Worm (Caenorhabditis elegans) whole organism, L4 larva: Measurements from ENCODE around the gene C25D7.9.

Experiments used
- F37D6.2 ChIP-seq: sonication (generic microtip); optimal IDR thresholded peaks from 2 replicates; lab custom pipeline; 2016; ENCODE audit warnings: mild to moderate bottlenecking, missing genetic modification characterization, missing compliant biosample characterization
- F49E8.2 ChIP-seq: sonication (generic microtip); optimal IDR thresholded peaks from 2 replicates; lab custom pipeline; 2016; ENCODE audit warnings: missing compliant biosample characterization, mild to moderate bottlenecking, missing genetic modification characterization, borderline replicate concordance
- T20F7.1 ChIP-seq: fragments of 200-800 bp; sonication (Bioruptor generic); optimal IDR thresholded peaks from 2 replicates; lab custom pipeline; 2018; ENCODE audit warnings: mild to moderate bottlenecking, missing genetic modification characterization, missing compliant biosample characterization
- Y5F2A.4 ChIP-seq: fragments of 200-800 bp; sonication (Bioruptor generic); optimal IDR thresholded peaks from 2 replicates; lab custom pipeline; 2018; ENCODE audit warnings: mild to moderate bottlenecking, missing genetic modification characterization, missing compliant biosample characterization
- ZK337.2 ChIP-seq: fragments of 200-800 bp; sonication (Bioruptor generic); IDR thresholded peaks from 2 replicates; pipeline ENCODE4 v1.3.6; 2022; ENCODE audit warnings: missing genetic modification reagents, missing genetic modification characterization, missing compliant biosample characterization
- aha-1 ChIP-seq: fragments of 150-350 bp; peaks from one replicate; lab custom pipeline; 2014; ENCODE audit warnings: missing biosample characterization, missing genetic modification characterization
- attf-4 ChIP-seq: sonication (generic microtip); optimal IDR thresholded peaks from 3 replicates; lab custom pipeline; 2017; ENCODE audit warnings: missing biosample characterization, missing genetic modification characterization
- ceh-28 ChIP-seq: fragments of 150-350 bp; optimal IDR thresholded peaks from 2 replicates; lab custom pipeline; 2014; ENCODE audit warnings: missing biosample characterization, missing genetic modification reagents, missing genetic modification characterization
- daf-16 ChIP-seq, 3 experiments: sonication (generic microtip); optimal IDR thresholded peaks; 2 replicates each; lab custom pipeline; 2016 to 2017; ENCODE audit warnings: missing genetic modification characterization in 3 of 3, missing genetic modification reagents in 3 of 3, mild to moderate bottlenecking in 2 of 3, missing compliant biosample characterization in 2 of 3, missing biosample characterization in 1 of 3, moderate library complexity in 1 of 3
- daf-8 ChIP-seq: fragments of 200-800 bp; sonication (Bioruptor generic); IDR thresholded peaks from 2 replicates; pipeline ENCODE4 v1.3.6; 2022; ENCODE audit warnings: missing genetic modification characterization, missing compliant biosample characterization
- dmd-6 ChIP-seq: fragments of 200-800 bp; sonication (Bioruptor generic); IDR thresholded peaks from 2 replicates; pipeline ENCODE4 v1.3.6; 2022; ENCODE audit warnings: missing genetic modification reagents, missing genetic modification characterization, missing compliant biosample characterization
- dmd-9 ChIP-seq: fragments of 200-800 bp; sonication (Bioruptor generic); IDR thresholded peaks from 2 replicates; pipeline ENCODE4 v1.3.6; 2022; ENCODE audit warnings: missing genetic modification reagents, missing genetic modification characterization, missing compliant biosample characterization
- dpl-1 ChIP-seq: fragments of 150-350 bp; optimal IDR thresholded peaks from 2 replicates; lab custom pipeline; 2014; ENCODE audit warnings: missing biosample characterization, missing genetic modification reagents, missing genetic modification characterization
- duxl-1 ChIP-seq: sonication (generic microtip); optimal IDR thresholded peaks from 2 replicates; lab custom pipeline; 2016; ENCODE audit warnings: mild to moderate bottlenecking, missing genetic modification characterization, moderate library complexity, missing compliant biosample characterization; ENCODE audit not compliant: poor library complexity
- dve-1 ChIP-seq: sonication (generic microtip); optimal IDR thresholded peaks from 2 replicates; lab custom pipeline; 2017; ENCODE audit warnings: antibody characterized with exemption, mild to moderate bottlenecking, missing genetic modification characterization, missing compliant biosample characterization; ENCODE audit not compliant: insufficient read depth
- egl-43 ChIP-seq: fragments of 200-800 bp; sonication (Bioruptor generic); IDR thresholded peaks from 2 replicates; pipeline ENCODE4 v1.3.6; 2022; ENCODE audit warnings: missing genetic modification reagents, missing genetic modification characterization, missing compliant biosample characterization
- hif-1 ChIP-seq, 2 experiments: sonication (generic microtip); optimal IDR thresholded peaks; 2 replicates each; lab custom pipeline; 2016 to 2017; ENCODE audit warnings: missing compliant biosample characterization in 2 of 2, missing genetic modification characterization in 2 of 2, missing genetic modification reagents in 2 of 2, missing genotype in 2 of 2, mild to moderate bottlenecking in 1 of 2
- hlh-11 ChIP-seq: fragments of 200-800 bp; sonication (Bioruptor generic); optimal IDR thresholded peaks from 2 replicates; lab custom pipeline; 2018; ENCODE audit warnings: mild to moderate bottlenecking, missing genetic modification characterization, missing compliant biosample characterization
- hlh-30 ChIP-seq: sonication (generic microtip); optimal IDR thresholded peaks from 2 replicates; lab custom pipeline; 2017; ENCODE audit warnings: antibody characterized with exemption, mild to moderate bottlenecking, missing genetic modification characterization, missing compliant biosample characterization; ENCODE audit not compliant: insufficient read depth
- jun-1 ChIP-seq: fragments of 150-350 bp; optimal IDR thresholded peaks from 2 replicates; lab custom pipeline; 2014; ENCODE audit warnings: missing biosample characterization, missing genetic modification reagents, missing genetic modification characterization
- lim-7 ChIP-seq: fragments of 200-800 bp; sonication (Bioruptor generic); IDR thresholded peaks from 2 replicates; pipeline ENCODE4 v1.3.6; 2022; ENCODE audit warnings: missing genetic modification characterization, missing compliant biosample characterization
- lin-1 ChIP-seq: fragments of 200-800 bp; sonication (Bioruptor generic); IDR thresholded peaks from 2 replicates; pipeline ENCODE4 v1.3.6; 2022; ENCODE audit warnings: missing genetic modification reagents, missing genetic modification characterization, missing compliant biosample characterization
- lin-13 ChIP-seq: fragments of 150-350 bp; optimal IDR thresholded peaks from 2 replicates; lab custom pipeline; 2014; ENCODE audit warnings: missing biosample characterization, missing genetic modification reagents, missing genetic modification characterization
- lin-38 ChIP-seq: fragments of 200-800 bp; sonication (Bioruptor generic); IDR thresholded peaks from 2 replicates; pipeline ENCODE4 v1.3.6; 2022; ENCODE audit warnings: missing genetic modification reagents, missing genetic modification characterization, missing compliant biosample characterization
- lin-39 ChIP-seq: fragments of 150-350 bp; optimal IDR thresholded peaks from 2 replicates; lab custom pipeline; 2014; ENCODE audit warnings: missing biosample characterization, missing genetic modification reagents, missing genetic modification characterization
- lsy-2 ChIP-seq, 2 experiments: fragments of 150-350 bp in 1 of 2; sonication (generic microtip) in 1 of 2; optimal IDR thresholded peaks; 2 replicates each; lab custom pipeline; 2014 to 2017; ENCODE audit warnings: missing biosample characterization in 2 of 2, missing genetic modification characterization in 2 of 2
- madf-5 ChIP-seq, 2 experiments: fragments of 200-800 bp; sonication (Bioruptor generic); IDR thresholded peaks; 2 replicates each; pipeline ENCODE4 v1.3.6; 2022; ENCODE audit warnings: missing compliant biosample characterization in 2 of 2, missing genetic modification characterization in 2 of 2
- madf-9 ChIP-seq: fragments of 200-800 bp; sonication (Bioruptor generic); conservative IDR thresholded peaks from 2 replicates; pipeline ENCODE4 v1.3.6; 2022; ENCODE audit warnings: missing genetic modification reagents, missing genetic modification characterization, missing compliant biosample characterization
- mep-1 ChIP-seq: fragments of 150-350 bp; sonication (generic microtip); optimal IDR thresholded peaks from 3 replicates; lab custom pipeline; 2014; ENCODE audit warnings: missing biosample characterization, missing genetic modification characterization
- mes-2 ChIP-seq: sonication (generic microtip); optimal IDR thresholded peaks from 2 replicates; lab custom pipeline; 2016; ENCODE audit warnings: missing genotype, mild to moderate bottlenecking, missing genetic modification characterization, missing compliant biosample characterization; ENCODE audit not compliant: poor library complexity, severe bottlenecking
- nhr-102 ChIP-seq: sonication (generic microtip); optimal IDR thresholded peaks from 2 replicates; lab custom pipeline; 2016; ENCODE audit warnings: mild to moderate bottlenecking, missing genetic modification characterization, moderate library complexity, missing compliant biosample characterization
- nhr-111 ChIP-seq: fragments of 200-800 bp; sonication (Bioruptor generic); optimal IDR thresholded peaks from 2 replicates; lab custom pipeline; 2018; ENCODE audit warnings: mild to moderate bottlenecking, missing genetic modification characterization, missing compliant biosample characterization
- nhr-237 ChIP-seq: sonication (generic microtip); optimal IDR thresholded peaks from 2 replicates; lab custom pipeline; 2017; ENCODE audit warnings: missing biosample characterization, missing genetic modification characterization
- nhr-48 ChIP-seq: sonication (generic microtip); optimal IDR thresholded peaks from 2 replicates; lab custom pipeline; 2016; ENCODE audit warnings: mild to moderate bottlenecking, missing genetic modification characterization, missing compliant biosample characterization
- nhr-6 ChIP-seq: fragments of 150-350 bp; optimal IDR thresholded peaks from 2 replicates; lab custom pipeline; 2014; ENCODE audit warnings: missing biosample characterization, missing genetic modification characterization
- pha-4 ChIP-seq, 2 experiments: fragments of 150-350 bp in 1 of 2; fragments of 200-800 bp in 1 of 2; sonication (Bioruptor generic) in 1 of 2; IDR thresholded peaks in 1 of 2; optimal IDR thresholded peaks in 1 of 2; 2 replicates each; pipeline versions ENCODE4 v1.3.6 to Lab custom; 2014 to 2022; ENCODE audit warnings: missing genetic modification characterization in 2 of 2, missing genetic modification reagents in 2 of 2, missing biosample characterization in 1 of 2, missing compliant biosample characterization in 1 of 2
- rbr-2 ChIP-seq: sonication (generic microtip); optimal IDR thresholded peaks from 2 replicates; lab custom pipeline; 2016; ENCODE audit warnings: missing genotype, missing genetic modification characterization, missing compliant biosample characterization
- sdz-12 ChIP-seq: fragments of 200-800 bp; sonication (Bioruptor generic); optimal IDR thresholded peaks from 2 replicates; lab custom pipeline; 2018; ENCODE audit warnings: mild to moderate bottlenecking, missing genetic modification characterization, missing compliant biosample characterization
- skn-1 ChIP-seq: fragments of 150-350 bp; optimal IDR thresholded peaks from 2 replicates; lab custom pipeline; 2014; ENCODE audit warnings: missing biosample characterization, missing genetic modification characterization
- spr-1 ChIP-seq: sonication (generic microtip); optimal IDR thresholded peaks from 2 replicates; lab custom pipeline; 2016; ENCODE audit warnings: mild to moderate bottlenecking, missing genetic modification characterization, missing compliant biosample characterization
- spr-3 ChIP-seq: fragments of 200-800 bp; sonication (Bioruptor generic); optimal IDR thresholded peaks from 2 replicates; lab custom pipeline; 2018; ENCODE audit warnings: mild to moderate bottlenecking, missing genetic modification characterization, missing compliant biosample characterization
- unc-130 ChIP-seq: sonication (generic microtip); optimal IDR thresholded peaks from 2 replicates; lab custom pipeline; 2016; ENCODE audit warnings: missing genetic modification reagents, missing genetic modification characterization, missing compliant biosample characterization
- unc-39 ChIP-seq: sonication (generic microtip); optimal IDR thresholded peaks from 2 replicates; lab custom pipeline; 2017; ENCODE audit warnings: missing biosample characterization, missing genetic modification characterization
- zag-1 ChIP-seq: fragments of 150-350 bp; optimal IDR thresholded peaks from 2 replicates; lab custom pipeline; 2014; ENCODE audit warnings: missing biosample characterization, missing genetic modification characterization

Gene C25D7.9

DNA sequence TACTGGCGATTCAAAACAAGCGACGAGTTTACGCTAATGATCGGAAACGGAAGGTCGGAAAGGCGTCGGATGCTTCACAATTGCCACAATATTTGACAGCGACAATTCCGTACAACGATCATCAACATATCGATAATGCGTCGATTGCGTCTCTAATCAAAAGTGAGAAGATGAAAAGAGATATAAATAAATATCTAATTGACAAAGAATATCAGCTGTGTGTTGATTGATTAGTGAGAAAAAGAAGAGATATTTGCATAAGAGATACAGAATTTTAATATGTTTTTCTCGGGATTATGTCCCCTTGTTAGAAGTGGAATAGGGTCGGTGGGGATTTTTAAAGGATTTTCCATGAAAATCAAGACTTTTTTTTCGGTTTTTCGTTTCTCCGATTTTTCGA, 13.6 kb downstream of the C25D7.9 start:
- TF ChIP-seq lsy-2 (tag; optimal IDR thresholded peaks at IDR 0.05; lab: Kevin White, UChicago) (no peak), dpl-1 (GFP tag; lab: Kevin White, UChicago) (no peak)

ce11 chrV:15082291-15082690, 17.4 kb downstream of the C25D7.9 start, which contains the start of the genes C01G10.10 and C01G10.9:
Gene C01G10.10 (minus strand): TSS chrV:15082441.
Gene C01G10.9 (plus strand): TSS chrV:15082530.
- TF ChIP-seq unc-130 (GFP tag; lab: Kevin White, UChicago) (peak; percentile 89), madf-9 (GFP tag; lab: Robert Waterston, UW) (0 out of 2 replicates have a peak, but pooled peaks have one; percentile 24), hlh-30 (tag; lab: Kevin White, UChicago) (peak; percentile 3), nhr-6 (tag; lab: Kevin White, UChicago) (peak; percentile 69), daf-16 (GFP tag; optimal IDR thresholded peaks at IDR 0.05; lab: Kevin White, UChicago) (peak in 1 of 2 experiments; percentile 7), daf-16 (tag; optimal IDR thresholded peaks at IDR 0.05; lab: Kevin White, UChicago) (peak; percentile 19), dmd-9 (GFP tag; lab: Robert Waterston, UW) (peak; percentile 58; the same call in 1 of the 2 replicates), ZK337.2 (0 out of 2 replicates have a peak, but pooled peaks have one; percentile 69), nhr-237 (no peak), nhr-48 (tag; lab: Kevin White, UChicago) (peak; percentile 1), mes-2 (peak; percentile 98), lin-38 (GFP tag; lab: Robert Waterston, UW) (peak; percentile 74), daf-8 (GFP tag; lab: Robert Waterston, UW) (no peak), zag-1 (tag; lab: Kevin White, UChicago) (no peak), nhr-111 (GFP tag; lab: Kevin White, UChicago) (no peak), dmd-6 (peak; percentile 64), spr-1 (tag; lab: Kevin White, UChicago) (peak; percentile 31), lin-13 (peak; percentile 49), attf-4 (tag; lab: Kevin White, UChicago) (no peak), rbr-2 (tag; lab: Kevin White, UChicago) (peak; percentile 36), duxl-1 (tag; lab: Kevin White, UChicago) (peak; percentile 71), T20F7.1 (GFP tag; lab: Kevin White, UChicago) (peak; percentile 33), lsy-2 (tag; optimal IDR thresholded peaks at IDR 0.05; lab: Kevin White, UChicago) (peak in 1 of 2 experiments; percentile 80), F49E8.2 (tag; lab: Kevin White, UChicago) (peak; percentile 1), mep-1 (tag; lab: Kevin White, UChicago) (peak; percentile 48), aha-1 (tag; lab: Kevin White, UChicago) (peak; percentile 31), lim-7 (no peak), dve-1 (peak; percentile 39), Y5F2A.4 (GFP tag; lab: Kevin White, UChicago) (no peak), ceh-28 (tag; lab: Kevin White, UChicago) (no peak), lin-1 (no peak), madf-5 (GFP tag; IDR thresholded peaks at IDR 0.05; lab: Robert Waterston, UW) (no peak), hif-1 (tag; optimal IDR thresholded peaks at IDR 0.05; lab: Kevin White, UChicago) (peak in 1 of 2 experiments; percentile 80), unc-39 (tag; lab: Kevin White, UChicago) (no peak), nhr-102 (peak; percentile 8), sdz-12 (GFP tag; lab: Kevin White, UChicago) (no peak), dpl-1 (GFP tag; lab: Kevin White, UChicago) (peak; percentile 63)

DNA sequence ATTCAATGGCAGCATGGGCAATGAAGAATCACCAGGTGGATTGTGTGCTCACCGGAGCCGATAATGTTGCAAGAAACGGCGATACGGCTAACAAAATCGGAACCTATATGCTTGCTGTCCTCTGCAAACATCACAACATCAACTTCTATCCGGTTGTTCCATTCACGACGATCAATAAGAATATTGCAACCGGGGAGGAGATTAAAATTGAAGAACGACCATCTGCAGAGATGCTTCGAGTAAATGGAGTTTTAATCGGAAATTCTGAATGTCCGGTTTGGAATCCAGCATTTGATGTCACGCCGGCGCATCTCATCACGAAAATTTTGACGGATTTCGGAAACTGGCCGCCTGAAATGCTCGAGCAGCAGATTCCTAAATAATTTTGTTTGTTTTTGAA, 18.7 kb downstream of the C25D7.9 start:
- TF ChIP-seq unc-39 (tag; lab: Kevin White, UChicago) (no peak), hif-1 (tag; optimal IDR thresholded peaks at IDR 0.05; lab: Kevin White, UChicago) (no peak), skn-1 (no peak), rbr-2 (tag; lab: Kevin White, UChicago) (no peak), daf-16 (GFP tag; optimal IDR thresholded peaks at IDR 0.05; lab: Kevin White, UChicago) (no peak), daf-16 (tag; optimal IDR thresholded peaks at IDR 0.05; lab: Kevin White, UChicago) (peak; percentile 25), egl-43 (GFP tag; lab: Robert Waterston, UW) (peak; percentile 47; the same call in 1 of the 2 replicates), lin-39 (tag; lab: Kevin White, UChicago) (no peak), madf-9 (GFP tag; lab: Robert Waterston, UW) (no peak), nhr-102 (no peak), hlh-11 (tag; lab: Kevin White, UChicago) (no peak), dmd-6 (no peak), nhr-111 (GFP tag; lab: Kevin White, UChicago) (no peak), spr-3 (no peak), F37D6.2 (tag; lab: Kevin White, UChicago) (no peak), jun-1 (tag; lab: Kevin White, UChicago) (no peak), pha-4 (GFP tag; IDR thresholded peaks at IDR 0.05; lab: Robert Waterston, UW) (peak; percentile 47; the same call in 1 of the 2 replicates), pha-4 (tag; optimal IDR thresholded peaks at IDR 0.05; lab: Kevin White, UChicago) (no peak), duxl-1 (tag; lab: Kevin White, UChicago) (peak; percentile 44), nhr-6 (tag; lab: Kevin White, UChicago) (peak; percentile 48), spr-1 (tag; lab: Kevin White, UChicago) (no peak)
